Worm (Caenorhabditis elegans): ENCODE data around the gene try-10.

try-10 gene

DNA sequence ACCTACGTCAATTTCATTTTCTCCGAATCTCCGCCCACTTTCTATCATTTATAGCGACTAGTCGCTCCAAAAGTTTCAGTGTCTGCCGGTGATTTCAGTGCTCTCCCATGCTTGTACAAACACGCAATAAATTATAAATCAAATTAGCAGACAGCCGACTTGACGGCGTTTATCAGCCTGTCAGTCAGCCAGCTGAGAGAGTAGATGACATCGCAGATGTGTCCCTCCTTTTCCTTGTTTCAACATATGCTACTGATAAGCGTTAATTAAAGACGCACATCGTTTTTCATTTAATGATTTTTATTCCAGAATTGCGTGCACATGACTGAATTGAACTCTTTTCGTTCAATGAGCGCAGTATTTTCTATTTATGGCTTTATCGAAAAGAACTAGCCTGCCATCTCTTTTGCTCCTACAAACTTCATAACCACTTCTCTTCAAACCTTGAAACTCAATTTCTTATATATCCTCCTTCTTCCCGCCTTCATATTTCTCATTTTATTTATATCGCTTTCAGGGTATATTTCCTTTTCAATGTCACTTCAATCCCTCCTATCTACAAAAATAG is 30.2 kb upstream of the try-10 start, which contains the start of gene lap-2:
Gene lap-2 (plus strand): TSS at position 518 of the 568 bp plus-strand sequence.
- TF ChIP-seq tag-97 (GFP tag; IDR thresholded peaks at IDR 0.05) (no peak), hlh-11 (tag; optimal IDR thresholded peaks at IDR 0.05) (peak; percentile 90), tra-1 (GFP tag; IDR thresholded peaks at IDR 0.05) (peak; percentile 96), hlh-30 (tag; optimal IDR thresholded peaks at IDR 0.05; ENCODE audit: insufficient read depth) (peak; percentile 39), mep-1 (tag; optimal IDR thresholded peaks at IDR 0.05) (no peak), dpl-1 (GFP tag; optimal IDR thresholded peaks at IDR 0.05) (no peak), hif-1 (tag; optimal IDR thresholded peaks at IDR 0.05) (peak in 1 of 2 experiments; percentile 32), nhr-41 (GFP tag; IDR thresholded peaks at IDR 0.05) (0 out of 2 replicates have a peak, but pooled peaks have one; percentile 13), F26F4.8 (GFP tag; conservative IDR thresholded peaks at IDR 0.05) (no peak), nhr-6 (tag; optimal IDR thresholded peaks at IDR 0.05) (peak; percentile 23), dmd-6 (GFP tag; IDR thresholded peaks at IDR 0.05) (peak; percentile 98), gei-8 (GFP tag; optimal IDR thresholded peaks at IDR 0.05) (no peak), nhr-102 (tag; optimal IDR thresholded peaks at IDR 0.05) (peak; percentile 75), attf-4 (tag; optimal IDR thresholded peaks at IDR 0.05) (no peak), nhr-111 (GFP tag; optimal IDR thresholded peaks at IDR 0.05) (no peak), mes-2 (tag; optimal IDR thresholded peaks at IDR 0.05; ENCODE audit: poor library complexity, severe bottlenecking) (peak; percentile 18), daf-19 (GFP tag; conservative IDR thresholded peaks at IDR 0.05) (no peak), nhr-77 (tag; optimal IDR thresholded peaks at IDR 0.05) (peak; percentile 54), rbr-2 (tag; optimal IDR thresholded peaks at IDR 0.05) (no peak), pqm-1 (tag; optimal IDR thresholded peaks at IDR 0.05) (peak; percentile 63), aha-1 (tag) (peak; percentile 25), unc-62 (GFP tag; optimal IDR thresholded peaks at IDR 0.05 in 1 of 2) (peak in 1 of 2 experiments; percentile 32), unc-62 (tag; optimal IDR thresholded peaks at IDR 0.05) (no peak), lin-13 (GFP tag; optimal IDR thresholded peaks at IDR 0.05) (peak; percentile 69), vab-7 (GFP tag; IDR thresholded peaks at IDR 0.05) (no peak), daf-16 (GFP tag; optimal IDR thresholded peaks at IDR 0.05) (peak in 1 of 2 experiments; percentile 47), daf-16 (tag; optimal IDR thresholded peaks at IDR 0.05) (peak; percentile 52), D1046.2 (GFP tag; IDR thresholded peaks at IDR 0.05) (no peak), dve-1 (tag; optimal IDR thresholded peaks at IDR 0.05; ENCODE audit: insufficient read depth) (peak; percentile 85), php-3 (GFP tag; IDR thresholded peaks at IDR 0.05) (peak; percentile 97), unc-39 (tag; optimal IDR thresholded peaks at IDR 0.05) (no peak), nhr-48 (tag; optimal IDR thresholded peaks at IDR 0.05) (peak; percentile 65), lsy-2 (tag; optimal IDR thresholded peaks at IDR 0.05) (peak in 1 of 2 experiments; percentile 13), mdt-29 (GFP tag; IDR thresholded peaks at IDR 0.05) (0 out of 2 replicates have a peak, but pooled peaks have one; percentile 44), nhr-28 (tag; optimal IDR thresholded peaks at IDR 0.05) (peak; percentile 68), mxl-3 (GFP tag; optimal IDR thresholded peaks at IDR 0.05) (peak; percentile 68), ceh-20 (GFP tag; IDR thresholded peaks at IDR 0.05) (peak; percentile 93)

DNA sequence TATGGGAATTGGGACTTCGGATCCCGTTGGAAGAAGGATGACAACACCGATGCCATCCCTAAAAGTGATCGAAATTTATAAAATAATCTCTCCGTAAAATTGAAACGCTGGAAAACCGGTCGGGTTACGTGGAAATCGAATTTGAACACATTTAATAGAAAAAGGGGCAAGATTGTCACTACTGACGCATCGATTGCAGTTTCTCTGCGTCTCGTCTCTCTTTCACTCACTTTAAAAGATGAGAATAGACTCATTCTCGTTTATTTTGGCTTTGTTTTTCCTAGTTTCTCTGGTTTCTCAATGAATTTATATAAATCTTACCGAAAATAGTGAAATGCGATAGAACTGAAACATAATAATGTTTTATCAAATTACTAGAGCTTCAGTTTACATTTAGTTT is 28.6 kb upstream of the try-10 start, which contains the start of gene scyl-1:
Gene scyl-1 (minus strand): TSS at position 56 of the 400 bp plus-strand sequence.
- TF ChIP-seq rbr-2 (tag; optimal IDR thresholded peaks at IDR 0.05) (peak; percentile 68), F26F4.8 (GFP tag; conservative IDR thresholded peaks at IDR 0.05) (no peak), Y5F2A.4 (GFP tag; optimal IDR thresholded peaks at IDR 0.05) (no peak), egl-27 (tag; optimal IDR thresholded peaks at IDR 0.05) (no peak), jun-1 (tag; optimal IDR thresholded peaks at IDR 0.05) (peak; percentile 8), nhr-6 (tag; optimal IDR thresholded peaks at IDR 0.05) (peak; percentile 96), fkh-10 (GFP tag; optimal IDR thresholded peaks at IDR 0.05) (peak; percentile 23), hmg-1.1 (GFP tag; IDR thresholded peaks at IDR 0.05) (peak; percentile 52), set-16 (GFP tag; IDR thresholded peaks at IDR 0.05) (no peak), dmd-6 (GFP tag; IDR thresholded peaks at IDR 0.05) (peak; percentile 76), ceh-82 (tag; optimal IDR thresholded peaks at IDR 0.05) (no peak), cey-2 (tag; optimal IDR thresholded peaks at IDR 0.05; ENCODE audit: borderline replicate concordance, insufficient read depth) (no peak), duxl-1 (tag; optimal IDR thresholded peaks at IDR 0.05; ENCODE audit: poor library complexity) (peak; percentile 30), T20F7.1 (GFP tag; optimal IDR thresholded peaks at IDR 0.05) (peak; percentile 70), zfp-2 (tag; optimal IDR thresholded peaks at IDR 0.05) (no peak), ama-1 (optimal IDR thresholded peaks at IDR 0.05) (no peak), nhr-28 (tag; optimal IDR thresholded peaks at IDR 0.05) (peak; percentile 70), dmd-9 (GFP tag; IDR thresholded peaks at IDR 0.05) (no peak), egl-43 (GFP tag; IDR thresholded peaks at IDR 0.05) (no peak), mep-1 (tag; optimal IDR thresholded peaks at IDR 0.05) (no peak)
